Worm (Caenorhabditis elegans) whole organism, L1 larva: ENCODE results near the gene F54F7.8.

Experiments
- C16A3.4 ChIP-seq: fragments of 150-350 bp; optimal IDR thresholded peaks from 2 replicates; lab custom pipeline; 2014; ENCODE audit warnings: missing biosample characterization, missing genetic modification characterization
- aha-1 ChIP-seq: fragments of 150-350 bp; optimal IDR thresholded peaks from 2 replicates; lab custom pipeline; 2014; ENCODE audit warnings: missing biosample characterization, missing genetic modification characterization
- alr-1 ChIP-seq: fragments of 200-800 bp; sonication (Bioruptor generic); optimal IDR thresholded peaks from 2 replicates; lab custom pipeline; 2018; ENCODE audit warnings: borderline replicate concordance, mild to moderate bottlenecking, missing genetic modification characterization, missing compliant biosample characterization
- aly-2 ChIP-seq: fragments of 150-350 bp; optimal IDR thresholded peaks from 2 replicates; lab custom pipeline; 2014; ENCODE audit warnings: missing biosample characterization, missing genetic modification characterization
- dpl-1 ChIP-seq, 3 experiments: fragments of 150-350 bp in 2 of 3; sonication (generic microtip) in 1 of 3; optimal IDR thresholded peaks; 2 replicates each; lab custom pipeline; 2014 to 2017; ENCODE audit warnings: missing biosample characterization in 3 of 3, missing genetic modification characterization in 3 of 3, missing genetic modification reagents in 3 of 3
- fos-1 ChIP-seq: fragments of 150-350 bp; optimal IDR thresholded peaks from 2 replicates; lab custom pipeline; 2014; ENCODE audit warnings: missing biosample characterization, missing genetic modification characterization
- jun-1 ChIP-seq: fragments of 150-350 bp; optimal IDR thresholded peaks from 2 replicates; lab custom pipeline; 2014; ENCODE audit warnings: missing biosample characterization, missing genetic modification reagents, missing genetic modification characterization
- lin-13 ChIP-seq: fragments of 150-350 bp; optimal IDR thresholded peaks from 2 replicates; lab custom pipeline; 2014; ENCODE audit warnings: missing biosample characterization, missing genetic modification reagents, missing genetic modification characterization
- nhr-77 ChIP-seq: fragments of 150-350 bp; optimal IDR thresholded peaks from 2 replicates; lab custom pipeline; 2014; ENCODE audit warnings: missing biosample characterization, missing genetic modification characterization
- pqm-1 ChIP-seq: sonication (generic microtip); optimal IDR thresholded peaks from 3 replicates; lab custom pipeline; 2017; ENCODE audit warnings: missing biosample characterization, missing genetic modification characterization
- vab-15 ChIP-seq: sonication (generic microtip); optimal IDR thresholded peaks from 2 replicates; lab custom pipeline; 2017; ENCODE audit warnings: missing genotype, mild to moderate bottlenecking, missing genetic modification characterization, missing compliant biosample characterization

- TF ChIP-seq nhr-77 (tag; lab: Kevin White, UChicago) (no peak), fos-1 (no peak), aly-2 (tag; lab: Kevin White, UChicago) (no peak), aha-1 (tag; lab: Kevin White, UChicago) (no peak), vab-15 (tag; lab: Kevin White, UChicago) (no peak), alr-1 (no peak), C16A3.4 (tag; lab: Kevin White, UChicago) (no peak), lin-13 (GFP tag; lab: Kevin White, UChicago) (no peak), jun-1 (tag; lab: Kevin White, UChicago) (no peak), pqm-1 (tag; lab: Kevin White, UChicago) (no peak), dpl-1 (GFP tag; optimal IDR thresholded peaks at IDR 0.05; lab: Kevin White, UChicago) (no peak)
These were observed 27.9 kb downstream of the F54F7.8 start for ce11 chrX:11826892-11827291.
